Worm (Caenorhabditis elegans) whole organism, L1 larva: Measurements from ENCODE around the gene R03G8.3.

Experiments
- C04F5.9 ChIP-seq: sonication (generic microtip); optimal IDR thresholded peaks from 2 replicates; lab custom pipeline; 2016; ENCODE audit warnings: missing genetic modification characterization, missing compliant biosample characterization
- C34B4.2 ChIP-seq: sonication (generic microtip); optimal IDR thresholded peaks from 2 replicates; lab custom pipeline; 2017; ENCODE audit warnings: mild to moderate bottlenecking, missing genetic modification characterization, missing compliant biosample characterization
- F16B12.6 ChIP-seq: fragments of 150-350 bp; optimal IDR thresholded peaks from 2 replicates; lab custom pipeline; 2014; ENCODE audit warnings: missing biosample characterization, missing genetic modification characterization
- aha-1 ChIP-seq: fragments of 150-350 bp; optimal IDR thresholded peaks from 2 replicates; lab custom pipeline; 2014; ENCODE audit warnings: missing biosample characterization, missing genetic modification characterization
- ama-1 ChIP-seq: fragments of 150-350 bp; optimal IDR thresholded peaks from 2 replicates; lab custom pipeline; 2014
- blmp-1 ChIP-seq: fragments of 150-350 bp; optimal IDR thresholded peaks from 2 replicates; lab custom pipeline; 2014; ENCODE audit warnings: missing biosample characterization, missing genetic modification characterization
- ceh-8 ChIP-seq: fragments of 200-800 bp; sonication (Bioruptor generic); optimal IDR thresholded peaks from 2 replicates; lab custom pipeline; 2018; ENCODE audit warnings: mild to moderate bottlenecking, missing genetic modification characterization, moderate library complexity, missing compliant biosample characterization
- ceh-82 ChIP-seq, 3 experiments: fragments of 150-350 bp in 1 of 3; sonication (generic microtip) in 2 of 3; optimal IDR thresholded peaks; 2 replicates each; lab custom pipeline; 2014 to 2017; ENCODE audit warnings: missing biosample characterization in 3 of 3, missing genetic modification characterization in 3 of 3
- ceh-88 ChIP-seq: fragments of 200-800 bp; sonication (Bioruptor generic); IDR thresholded peaks from 2 replicates; pipeline ENCODE4 v1.3.6; 2022; ENCODE audit warnings: missing genetic modification characterization, missing compliant biosample characterization
- dpl-1 ChIP-seq, 3 experiments: fragments of 150-350 bp in 2 of 3; sonication (generic microtip) in 1 of 3; optimal IDR thresholded peaks; 2 replicates each; lab custom pipeline; 2014 to 2017; ENCODE audit warnings: missing biosample characterization in 3 of 3, missing genetic modification characterization in 3 of 3, missing genetic modification reagents in 3 of 3
- efl-1 ChIP-seq, 4 experiments: fragments of 150-350 bp; optimal IDR thresholded peaks in 3 of 4; peaks in 1 of 4; 1 replicate in 1 of 4; 2 replicates in 3 of 4; lab custom pipeline; 2014; ENCODE audit warnings: missing biosample characterization in 2 of 4, missing genetic modification characterization in 2 of 4, missing genetic modification reagents in 2 of 4
- elt-2 ChIP-seq: sonication (generic microtip); optimal IDR thresholded peaks from 2 replicates; lab custom pipeline; 2016; ENCODE audit warnings: missing genetic modification characterization, mild to moderate bottlenecking, inconsistent platforms, missing compliant biosample characterization, missing genetic modification reagents
- elt-3 ChIP-seq, 6 experiments: fragments of 150-350 bp in 1 of 6; sonication (generic microtip); optimal IDR thresholded peaks; 2 replicates each; lab custom pipeline; 2017 to 2018; ENCODE audit warnings: missing biosample characterization in 6 of 6, missing genetic modification characterization in 6 of 6, inconsistent platforms in 1 of 6
- fkh-8 ChIP-seq: sonication (generic microtip); optimal IDR thresholded peaks from 2 replicates; lab custom pipeline; 2016; ENCODE audit warnings: mild to moderate bottlenecking, missing genetic modification characterization, missing compliant biosample characterization
- fos-1 ChIP-seq: fragments of 150-350 bp; optimal IDR thresholded peaks from 2 replicates; lab custom pipeline; 2014; ENCODE audit warnings: missing biosample characterization, missing genetic modification characterization
- hlh-4 ChIP-seq: sonication (generic microtip); optimal IDR thresholded peaks from 2 replicates; lab custom pipeline; 2016; ENCODE audit warnings: mild to moderate bottlenecking, missing genetic modification characterization, missing compliant biosample characterization
- irx-1 ChIP-seq: sonication (generic microtip); optimal IDR thresholded peaks from 2 replicates; lab custom pipeline; 2016; ENCODE audit warnings: missing genetic modification characterization, missing compliant biosample characterization
- isw-1 ChIP-seq: fragments of 200-800 bp; sonication (Bioruptor generic); IDR thresholded peaks from 2 replicates; pipeline ENCODE4 v1.3.6; 2022; ENCODE audit warnings: missing genetic modification characterization, missing compliant biosample characterization
- jun-1 ChIP-seq: fragments of 150-350 bp; optimal IDR thresholded peaks from 2 replicates; lab custom pipeline; 2014; ENCODE audit warnings: missing biosample characterization, missing genetic modification reagents, missing genetic modification characterization
- lin-13 ChIP-seq: fragments of 150-350 bp; optimal IDR thresholded peaks from 2 replicates; lab custom pipeline; 2014; ENCODE audit warnings: missing biosample characterization, missing genetic modification reagents, missing genetic modification characterization
- lin-14 ChIP-seq: fragments of 200-800 bp; sonication (Bioruptor generic); optimal IDR thresholded peaks from 2 replicates; lab custom pipeline; 2018; ENCODE audit warnings: mild to moderate bottlenecking, missing genetic modification characterization, moderate library complexity, missing compliant biosample characterization
- lin-15B ChIP-seq: fragments of 150-350 bp; sonication (generic microtip); optimal IDR thresholded peaks from 3 replicates; lab custom pipeline; 2014; ENCODE audit warnings: missing biosample characterization, missing genetic modification characterization
- lin-35 ChIP-seq, 2 experiments: fragments of 150-350 bp; optimal IDR thresholded peaks; 2 replicates each; lab custom pipeline; 2014; ENCODE audit warnings: missing biosample characterization in 2 of 2, missing genetic modification characterization in 2 of 2, missing genetic modification reagents in 2 of 2
- lin-39 ChIP-seq: fragments of 150-350 bp; optimal IDR thresholded peaks from 2 replicates; lab custom pipeline; 2014; ENCODE audit warnings: missing biosample characterization, missing genetic modification reagents, missing genetic modification characterization
- mab-9 ChIP-seq: fragments of 200-800 bp; sonication (Bioruptor generic); IDR thresholded peaks from 2 replicates; pipeline ENCODE4 v1.3.6; 2022; ENCODE audit warnings: missing genetic modification reagents, missing genetic modification characterization, missing compliant biosample characterization
- mdl-1 ChIP-seq, 2 experiments: fragments of 150-350 bp; optimal IDR thresholded peaks; 2 replicates each; lab custom pipeline; 2014 to 2017; ENCODE audit warnings: missing biosample characterization in 2 of 2, missing genetic modification characterization in 2 of 2, inconsistent platforms in 1 of 2
- mef-2 ChIP-seq: fragments of 150-350 bp; optimal IDR thresholded peaks from 2 replicates; lab custom pipeline; 2014; ENCODE audit warnings: missing biosample characterization, missing genetic modification characterization
- mep-1 ChIP-seq: fragments of 150-350 bp; optimal IDR thresholded peaks from 2 replicates; lab custom pipeline; 2014; ENCODE audit warnings: missing biosample characterization, missing genetic modification characterization
- nhr-12 ChIP-seq: sonication (generic microtip); optimal IDR thresholded peaks from 2 replicates; lab custom pipeline; 2017; ENCODE audit warnings: missing biosample characterization, missing genetic modification characterization
- nhr-19 ChIP-seq: fragments of 200-800 bp; sonication (Bioruptor generic); conservative IDR thresholded peaks from 2 replicates; pipeline ENCODE4 v1.3.6; 2022; ENCODE audit warnings: missing genetic modification characterization, missing compliant biosample characterization
- nhr-20 ChIP-seq: sonication (generic microtip); optimal IDR thresholded peaks from 2 replicates; lab custom pipeline; 2016; ENCODE audit warnings: mild to moderate bottlenecking, missing genetic modification characterization, missing compliant biosample characterization
- nhr-237 ChIP-seq: fragments of 150-350 bp; optimal IDR thresholded peaks from 2 replicates; lab custom pipeline; 2014; ENCODE audit warnings: missing biosample characterization, missing genetic modification characterization
- nhr-28 ChIP-seq: fragments of 150-350 bp; optimal IDR thresholded peaks from 2 replicates; lab custom pipeline; 2014; ENCODE audit warnings: missing biosample characterization, missing genetic modification characterization
- nhr-71 ChIP-seq: sonication (generic microtip); optimal IDR thresholded peaks from 2 replicates; lab custom pipeline; 2016; ENCODE audit warnings: mild to moderate bottlenecking, missing genetic modification characterization, moderate library complexity, missing compliant biosample characterization
- nhr-77 ChIP-seq: fragments of 150-350 bp; optimal IDR thresholded peaks from 2 replicates; lab custom pipeline; 2014; ENCODE audit warnings: missing biosample characterization, missing genetic modification characterization
- nhr-85 ChIP-seq: sonication (generic microtip); peaks from one replicate; lab custom pipeline; 2016; ENCODE audit warnings: missing genetic modification characterization, inconsistent platforms, missing compliant biosample characterization
- pag-3 ChIP-seq: sonication (generic microtip); optimal IDR thresholded peaks from 2 replicates; lab custom pipeline; 2017; ENCODE audit warnings: missing genetic modification characterization, mild to moderate bottlenecking, missing compliant biosample characterization, antibody characterized with exemption, borderline replicate concordance; ENCODE audit not compliant: insufficient read depth
- pax-3 ChIP-seq: fragments of 200-800 bp; sonication (Bioruptor generic); optimal IDR thresholded peaks from 2 replicates; lab custom pipeline; 2018; ENCODE audit warnings: mild to moderate bottlenecking, missing genetic modification characterization, moderate library complexity, missing compliant biosample characterization
- rnt-1 ChIP-seq: sonication (generic microtip); optimal IDR thresholded peaks from 2 replicates; lab custom pipeline; 2016; ENCODE audit warnings: mild to moderate bottlenecking, missing genetic modification characterization, moderate library complexity, missing compliant biosample characterization
- skn-1 ChIP-seq: fragments of 150-350 bp; optimal IDR thresholded peaks from 2 replicates; lab custom pipeline; 2014; ENCODE audit warnings: missing biosample characterization, missing genetic modification characterization
- snpc-4 ChIP-seq: fragments of 150-350 bp; optimal IDR thresholded peaks from 2 replicates; lab custom pipeline; 2014; ENCODE audit warnings: missing biosample characterization, missing genetic modification characterization
- sup-37 ChIP-seq: fragments of 200-800 bp; sonication (Bioruptor generic); optimal IDR thresholded peaks from 2 replicates; lab custom pipeline; 2018; ENCODE audit warnings: mild to moderate bottlenecking, missing genetic modification characterization, missing compliant biosample characterization
- tbx-2 ChIP-seq: sonication (generic microtip); optimal IDR thresholded peaks from 2 replicates; lab custom pipeline; 2016; ENCODE audit warnings: missing genetic modification characterization, missing compliant biosample characterization
- unc-130 ChIP-seq: fragments of 150-350 bp; optimal IDR thresholded peaks from 2 replicates; lab custom pipeline; 2017; ENCODE audit warnings: missing biosample characterization, missing genetic modification characterization, inconsistent platforms
- unc-62 ChIP-seq: fragments of 150-350 bp; optimal IDR thresholded peaks from 2 replicates; lab custom pipeline; 2014; ENCODE audit warnings: missing biosample characterization, missing genetic modification reagents, missing genetic modification characterization
- unc-86 ChIP-seq: sonication (generic microtip); optimal IDR thresholded peaks from 2 replicates; lab custom pipeline; 2016; ENCODE audit warnings: missing genetic modification characterization, missing compliant biosample characterization
- xbp-1 ChIP-seq: sonication (generic microtip); optimal IDR thresholded peaks from 2 replicates; lab custom pipeline; 2016; ENCODE audit warnings: missing genetic modification characterization, missing compliant biosample characterization

The R03G8.3 gene

DNA sequence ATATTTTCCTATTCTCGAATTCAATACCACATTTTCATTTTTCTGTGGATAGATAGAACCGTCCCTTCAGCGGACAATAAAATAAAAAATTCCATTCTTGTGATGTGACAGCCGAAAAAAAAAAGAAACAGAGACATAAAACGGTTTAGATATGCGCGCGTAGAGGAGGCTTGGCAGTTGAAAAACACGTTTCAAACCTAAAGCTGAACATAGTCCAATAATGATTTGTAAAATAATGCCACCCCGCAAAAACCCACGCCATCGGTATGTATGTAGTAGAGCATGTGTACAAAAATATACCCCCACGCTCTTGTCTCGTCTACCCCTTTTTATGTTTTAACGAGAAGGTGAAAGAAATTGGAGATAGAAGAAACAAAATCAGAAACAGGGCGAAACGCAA lies 17.9 kb downstream of the R03G8.3 start (continued):
- TF ChIP-seq pax-3 (tag; lab: Kevin White, UChicago): no peak
- TF ChIP-seq mab-9 (GFP tag; lab: Robert Waterston, UW): no peak
- no peak for TF ChIP-seq lin-13 (GFP tag; lab: Kevin White, UChicago)
- no peak for TF ChIP-seq lin-14 (GFP tag; lab: Kevin White, UChicago)
- no peak for TF ChIP-seq C34B4.2 (tag; lab: Kevin White, UChicago)
- no peak for TF ChIP-seq xbp-1 (tag; lab: Kevin White, UChicago)
- TF ChIP-seq nhr-20 (tag; lab: Kevin White, UChicago): peak; percentile 6
- no peak for TF ChIP-seq tbx-2
- TF ChIP-seq aha-1 (tag; lab: Kevin White, UChicago): no peak
- no peak for TF ChIP-seq lin-15B
- no peak for TF ChIP-seq F16B12.6 (tag; lab: Kevin White, UChicago)
- no peak for TF ChIP-seq dpl-1 (GFP tag; optimal IDR thresholded peaks at IDR 0.05; lab: Kevin White, UChicago)
- no peak for TF ChIP-seq nhr-77
- TF ChIP-seq rnt-1 (tag; lab: Kevin White, UChicago): no peak
- TF ChIP-seq nhr-28 (tag; lab: Kevin White, UChicago): no peak
- TF ChIP-seq fkh-8 (tag; lab: Kevin White, UChicago): no peak
- no peak for TF ChIP-seq jun-1 (tag; lab: Kevin White, UChicago)
- TF ChIP-seq nhr-85: peak; percentile 48
- peak; percentile 12 for TF ChIP-seq elt-2 (tag; lab: Kevin White, UChicago)
- no peak for TF ChIP-seq blmp-1 (tag; lab: Kevin White, UChicago)
- no peak for TF ChIP-seq C04F5.9 (tag; lab: Kevin White, UChicago)
- TF ChIP-seq ceh-8 (GFP tag; lab: Kevin White, UChicago): no peak
- no peak for TF ChIP-seq mep-1 (tag; lab: Kevin White, UChicago)
- TF ChIP-seq isw-1: no peak
- no peak for TF ChIP-seq ceh-82 (tag; optimal IDR thresholded peaks at IDR 0.05; lab: Kevin White, UChicago)

DNA sequence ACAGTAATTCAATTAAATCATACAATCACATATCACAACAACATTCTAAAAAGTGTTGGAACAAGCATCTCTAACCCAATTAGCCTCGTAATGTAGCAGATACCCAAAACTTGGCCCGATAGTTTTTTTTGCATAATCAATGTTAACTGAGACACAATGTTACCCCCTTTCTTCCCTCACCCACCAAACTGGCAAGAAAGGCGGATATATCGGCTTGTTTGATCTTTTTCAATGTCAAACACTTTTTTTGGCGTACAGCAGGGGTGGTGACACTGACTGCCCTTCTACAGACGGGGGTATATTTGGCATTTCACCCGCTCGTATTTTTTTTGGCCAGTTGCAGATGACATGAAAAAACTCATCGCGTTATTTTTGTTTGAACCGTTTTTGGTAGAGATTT lies 19.2 kb downstream of the R03G8.3 start:
- TF ChIP-seq fos-1 (tag; lab: Kevin White, UChicago) (no peak), efl-1 (optimal IDR thresholded peaks at IDR 0.05; lab: Kevin White, UChicago) (no peak), efl-1 (GFP tag; optimal IDR thresholded peaks at IDR 0.05 in 1 of 2; lab: Kevin White, UChicago) (peak in 1 of 2 experiments; percentile 87), nhr-85 (peak; percentile 44), lin-15B (no peak)

DNA sequence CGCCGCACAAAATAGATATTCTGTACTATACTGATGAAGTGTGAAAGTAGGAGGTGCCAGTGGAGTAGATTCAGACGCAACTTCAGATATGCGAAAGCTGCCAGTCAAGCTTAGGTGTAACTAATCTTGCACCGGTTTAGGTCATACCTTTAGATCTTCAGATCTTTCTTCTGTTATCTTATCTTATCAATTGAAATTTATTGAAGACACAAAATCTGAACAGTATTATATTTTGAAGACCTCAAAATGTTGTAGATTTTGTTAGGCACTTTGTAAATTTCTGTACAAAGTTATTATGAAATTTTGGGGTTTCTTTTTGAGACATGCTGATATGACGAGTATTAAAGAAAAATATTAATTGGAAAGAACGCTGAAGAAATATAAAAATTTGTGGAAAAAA lies 21.9 kb downstream of the R03G8.3 start:
- no peak for TF ChIP-seq ceh-88
- peak in 3 of 6 experiments; percentile 17 to 91 (median 76) for TF ChIP-seq elt-3 (tag; optimal IDR thresholded peaks at IDR 0.05; lab: Kevin White, UChicago)
- TF ChIP-seq nhr-77: no peak

DNA sequence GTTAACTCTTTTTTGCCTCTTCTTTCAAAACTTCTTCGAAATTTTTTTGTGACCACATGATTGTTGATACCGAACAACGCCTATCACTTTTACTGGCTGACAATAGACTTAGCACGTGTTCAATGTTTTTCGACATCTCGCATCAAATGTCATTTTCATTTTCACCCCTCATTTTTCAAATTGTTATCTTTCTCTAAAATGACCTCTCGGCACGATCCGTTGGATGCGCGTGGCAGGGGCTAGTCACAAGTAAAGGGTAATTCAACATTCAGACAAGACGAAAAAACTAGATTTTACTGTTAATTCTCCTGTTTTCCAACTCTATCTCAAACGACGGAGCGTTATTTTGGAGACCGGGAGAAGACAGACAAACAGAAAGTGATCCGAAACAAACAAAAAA lies 22.7 kb downstream of the R03G8.3 start, which contains the start of gene F17H10.2:
Gene F17H10.2 (plus strand): TSS at position 316 of the 400 bp plus-strand sequence.
- TF ChIP-seq mdl-1 (tag; optimal IDR thresholded peaks at IDR 0.05; lab: Kevin White, UChicago): peak in 1 of 2 experiments; percentile 91
- peak in 1 of 2 experiments; percentile 72 for TF ChIP-seq lin-35 (GFP tag; optimal IDR thresholded peaks at IDR 0.05; lab: Kevin White, UChicago)
- no peak for TF ChIP-seq ceh-88
- no peak for TF ChIP-seq mef-2
- no peak for TF ChIP-seq lin-15B
- TF ChIP-seq nhr-85: peak; percentile 98
- TF ChIP-seq irx-1 (tag; lab: Kevin White, UChicago): peak; percentile 62
- TF ChIP-seq pag-3: no peak
- no peak for TF ChIP-seq nhr-12 (tag; lab: Kevin White, UChicago)
- TF ChIP-seq sup-37 (GFP tag; lab: Kevin White, UChicago): no peak
- peak; percentile 85 for TF ChIP-seq nhr-20 (tag; lab: Kevin White, UChicago)
- TF ChIP-seq skn-1 (tag; lab: Kevin White, UChicago): peak; percentile 51
- peak; percentile 83 for TF ChIP-seq nhr-71 (tag; lab: Kevin White, UChicago)
- TF ChIP-seq nhr-19: peak; percentile 68
- TF ChIP-seq tbx-2: peak; percentile 55
- no peak for TF ChIP-seq ceh-82 (tag; optimal IDR thresholded peaks at IDR 0.05; lab: Kevin White, UChicago)
- no peak for TF ChIP-seq mab-9 (GFP tag; lab: Robert Waterston, UW)
- peak; percentile 77 for TF ChIP-seq unc-130
- no peak for TF ChIP-seq unc-62 (GFP tag; lab: Kevin White, UChicago)
- no peak for TF ChIP-seq ama-1 (lab: Kevin White, UChicago)
- no peak for TF ChIP-seq snpc-4
- peak; percentile 93 for TF ChIP-seq blmp-1 (tag; lab: Kevin White, UChicago)
- TF ChIP-seq hlh-4 (tag; lab: Kevin White, UChicago): no peak
- no peak for TF ChIP-seq unc-86 (tag; lab: Kevin White, UChicago)
- TF ChIP-seq lin-39 (tag; lab: Kevin White, UChicago): no peak
- TF ChIP-seq fkh-8 (tag; lab: Kevin White, UChicago): no peak
- TF ChIP-seq nhr-237 (tag; lab: Kevin White, UChicago): no peak
- no peak for TF ChIP-seq fos-1 (tag; lab: Kevin White, UChicago)
